Fruit fly (Drosophila melanogaster): ENCODE data around the gene CG10920.

- TF ChIP-seq row (GFP tag; IDR thresholded peaks at IDR 0.05): peak; percentile 81
- TF ChIP-seq usp (GFP tag; optimal IDR thresholded peaks at IDR 0.05): no peak
- TF ChIP-seq h (optimal IDR thresholded peaks at IDR 0.05): no peak
- TF ChIP-seq pum (GFP tag; optimal IDR thresholded peaks at IDR 0.05): peak; percentile 1
- no peak for TF ChIP-seq NK7.1 (GFP tag; optimal IDR thresholded peaks at IDR 0.05)
- no peak for TF ChIP-seq CG43689 (GFP tag; IDR thresholded peaks at IDR 0.05)
- TF ChIP-seq Max (GFP tag; optimal IDR thresholded peaks at IDR 0.05): peak; percentile 74
- TF ChIP-seq CG32772 (GFP tag; IDR thresholded peaks at IDR 0.05): peak; percentile 58
- TF ChIP-seq ash1 (GFP tag; optimal IDR thresholded peaks at IDR 0.05): no peak
- no peak for TF ChIP-seq pho (GFP tag; optimal IDR thresholded peaks at IDR 0.05)
- TF ChIP-seq CoRest (tag; optimal IDR thresholded peaks at IDR 0.05): peak; percentile 57
- peak; percentile 46 for TF ChIP-seq ac (GFP tag; optimal IDR thresholded peaks at IDR 0.05)
- TF ChIP-seq CG12155 (GFP tag; optimal IDR thresholded peaks at IDR 0.05): peak; percentile 16
- peak; percentile 46 for TF ChIP-seq CG10274 (GFP tag; optimal IDR thresholded peaks at IDR 0.05)
Observed at dm6 chrX:7901153-7902038, 47.4 kb upstream of the CG10920 start, which contains the start of the genes RpS6 and bys.
